Worm (Caenorhabditis elegans): ENCODE measurements around the gene gad-1.

The gad-1 gene

DNA sequence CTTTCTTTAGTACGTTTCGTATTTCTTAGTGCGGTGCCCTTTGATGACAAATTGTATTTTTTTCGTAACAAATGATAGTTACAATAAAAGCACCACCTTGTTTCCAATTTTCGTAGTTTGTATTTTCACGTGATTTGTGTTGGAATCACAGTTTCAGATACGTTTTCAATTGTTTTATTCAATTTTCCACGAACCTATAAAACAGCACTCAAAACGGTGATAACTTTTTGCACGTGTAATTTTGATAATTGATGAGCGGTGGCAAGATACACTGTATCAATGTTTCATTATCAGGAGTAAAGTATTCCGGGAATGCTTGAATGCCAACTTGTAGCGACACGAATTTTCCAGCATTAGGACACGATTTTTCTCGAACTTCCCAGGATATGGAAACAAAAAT lies 22.1 kb downstream of the gad-1 start:
- TF ChIP-seq nhr-76 (tag; optimal IDR thresholded peaks at IDR 0.05) (no peak), lin-13 (tag; optimal IDR thresholded peaks at IDR 0.05) (no peak), flh-1 (GFP tag; optimal IDR thresholded peaks at IDR 0.05) (no peak), ces-1 (GFP tag; optimal IDR thresholded peaks at IDR 0.05) (no peak), nhr-12 (tag; optimal IDR thresholded peaks at IDR 0.05) (no peak), unc-39 (tag; optimal IDR thresholded peaks at IDR 0.05) (no peak), nhr-28 (tag; optimal IDR thresholded peaks at IDR 0.05) (no peak), lsy-2 (tag; optimal IDR thresholded peaks at IDR 0.05) (no peak), zip-8 (tag; optimal IDR thresholded peaks at IDR 0.05) (no peak), nhr-237 (tag; optimal IDR thresholded peaks at IDR 0.05) (no peak), mab-5 (tag; optimal IDR thresholded peaks at IDR 0.05) (no peak), ztf-11 (tag; optimal IDR thresholded peaks at IDR 0.05) (no peak), mls-2 (tag; optimal IDR thresholded peaks at IDR 0.05) (no peak), ceh-39 (tag; optimal IDR thresholded peaks at IDR 0.05) (no peak)

DNA sequence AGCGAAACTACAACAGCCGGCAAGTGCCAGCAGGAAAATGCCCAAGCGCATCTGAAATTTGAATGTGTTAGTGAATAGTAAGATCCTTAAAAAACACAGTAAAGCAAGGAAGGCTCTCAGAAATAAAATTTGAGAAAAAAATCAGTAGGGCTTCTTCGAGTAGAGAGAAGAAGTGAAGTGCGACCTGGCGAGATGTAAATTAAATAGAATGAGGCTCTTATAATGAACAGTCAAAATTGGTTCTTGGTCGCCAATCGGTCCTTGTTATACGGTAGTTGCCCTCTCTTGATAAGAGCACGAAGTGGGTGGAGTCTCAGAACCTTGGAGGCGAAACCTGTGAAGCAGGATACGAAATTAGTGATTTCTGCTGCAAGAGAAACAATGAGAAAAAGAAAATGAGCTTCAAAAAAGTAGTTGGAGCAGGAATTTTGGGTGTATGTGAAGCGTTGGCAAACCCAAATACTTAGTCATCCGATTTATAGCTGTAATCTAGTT lies 24.5 kb downstream of the gad-1 start, which contains the start of gene bcf-1:
bcf-1 (minus strand) TSS at position 51 of the 495 bp plus-strand sequence.
- TF ChIP-seq lsy-2 (tag; optimal IDR thresholded peaks at IDR 0.05) (no peak), nhr-2 (tag; optimal IDR thresholded peaks at IDR 0.05) (no peak), lin-32 (GFP tag; optimal IDR thresholded peaks at IDR 0.05) (no peak), ceh-83 (GFP tag; optimal IDR thresholded peaks at IDR 0.05) (no peak), unc-39 (tag; optimal IDR thresholded peaks at IDR 0.05) (no peak), sem-2 (GFP tag; optimal IDR thresholded peaks at IDR 0.05) (no peak), unc-120 (tag; optimal IDR thresholded peaks at IDR 0.05; ENCODE audit: poor library complexity, severe bottlenecking) (no peak), lin-13 (tag; optimal IDR thresholded peaks at IDR 0.05) (no peak), pha-4 (tag; optimal IDR thresholded peaks at IDR 0.05) (no peak), hlh-1 (tag; optimal IDR thresholded peaks at IDR 0.05) (no peak)

DNA sequence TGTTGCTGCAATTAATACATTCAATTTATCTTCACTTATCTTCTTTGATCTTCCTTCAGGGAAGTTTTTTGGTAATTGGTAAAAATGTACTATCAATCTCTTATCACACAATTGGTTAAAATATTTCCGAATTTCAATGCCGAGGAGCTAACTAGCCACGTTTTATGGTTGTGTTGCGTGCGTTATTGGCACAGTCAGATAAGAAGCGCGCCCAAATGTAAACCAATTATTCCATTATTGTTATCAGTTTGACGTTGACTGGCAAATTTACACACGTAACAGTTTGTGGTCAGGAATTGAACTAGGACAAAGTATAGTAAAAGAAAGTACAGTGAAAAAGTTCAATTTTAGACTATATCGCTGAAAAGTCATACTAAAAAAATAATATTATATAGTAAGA lies 25.7 kb downstream of the gad-1 start:
- TF ChIP-seq unc-39 (tag; optimal IDR thresholded peaks at IDR 0.05) (no peak), unc-120 (tag; optimal IDR thresholded peaks at IDR 0.05; ENCODE audit: poor library complexity, severe bottlenecking) (no peak), lin-32 (GFP tag; optimal IDR thresholded peaks at IDR 0.05) (no peak), bed-3 (GFP tag; optimal IDR thresholded peaks at IDR 0.05) (no peak), zip-8 (tag; optimal IDR thresholded peaks at IDR 0.05) (no peak), elt-3 (tag; optimal IDR thresholded peaks at IDR 0.05) (no peak), unc-62 (GFP tag; optimal IDR thresholded peaks at IDR 0.05) (no peak), pha-4 (tag; optimal IDR thresholded peaks at IDR 0.05) (no peak), sptf-1 (tag; optimal IDR thresholded peaks at IDR 0.05) (no peak), hlh-1 (tag; optimal IDR thresholded peaks at IDR 0.05) (no peak), ceh-83 (GFP tag; optimal IDR thresholded peaks at IDR 0.05) (no peak), M03D4.4 (tag; optimal IDR thresholded peaks at IDR 0.05) (no peak), ceh-39 (tag; optimal IDR thresholded peaks at IDR 0.05) (no peak), nhr-237 (tag; optimal IDR thresholded peaks at IDR 0.05) (no peak), nhr-2 (tag; optimal IDR thresholded peaks at IDR 0.05) (no peak), lin-13 (tag; optimal IDR thresholded peaks at IDR 0.05) (no peak), ceh-43 (GFP tag; optimal IDR thresholded peaks at IDR 0.05) (no peak), elt-1 (tag; optimal IDR thresholded peaks at IDR 0.05; ENCODE audit: borderline replicate concordance, insufficient read depth) (no peak), ztf-11 (tag; optimal IDR thresholded peaks at IDR 0.05) (no peak)

DNA sequence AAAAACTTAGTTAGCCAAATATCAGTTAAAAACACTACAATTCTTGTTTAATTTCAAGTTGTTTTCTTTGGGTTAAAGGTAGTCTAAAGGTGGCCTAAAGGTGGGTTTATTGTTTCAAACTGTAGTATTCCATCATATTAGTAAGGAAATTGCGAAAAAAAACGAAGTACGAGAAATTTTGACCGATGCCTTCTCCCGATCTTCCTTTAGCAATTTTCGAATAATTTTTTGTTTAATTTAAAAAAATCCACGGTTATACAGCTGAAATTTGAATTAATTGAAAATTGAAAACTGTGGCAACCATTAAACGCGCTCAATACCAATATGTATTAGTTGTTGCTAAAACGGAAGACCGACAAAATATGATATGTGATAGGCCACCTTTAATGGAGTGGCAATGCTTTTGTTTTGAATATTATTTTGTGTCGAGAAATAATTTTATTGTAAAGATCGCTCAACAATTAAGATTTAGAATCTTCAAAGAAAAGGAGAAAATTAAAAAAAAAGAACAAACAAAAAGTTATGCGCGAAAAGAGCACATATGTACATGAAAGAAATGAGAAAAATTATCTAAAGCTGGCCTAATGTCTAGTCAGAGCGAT lies 32.2 kb downstream of the gad-1 start:
- no peak for TF ChIP-seq unc-120 (tag; optimal IDR thresholded peaks at IDR 0.05; ENCODE audit: poor library complexity, severe bottlenecking)
- no peak for TF ChIP-seq sptf-1 (tag; optimal IDR thresholded peaks at IDR 0.05)
- no peak for TF ChIP-seq ces-1 (GFP tag; optimal IDR thresholded peaks at IDR 0.05)
- TF ChIP-seq zip-8 (tag; optimal IDR thresholded peaks at IDR 0.05) = no peak
- TF ChIP-seq bed-3 (GFP tag; optimal IDR thresholded peaks at IDR 0.05) = no peak
- TF ChIP-seq nhr-76 (tag; optimal IDR thresholded peaks at IDR 0.05) = no peak
- TF ChIP-seq ceh-43 (GFP tag; optimal IDR thresholded peaks at IDR 0.05) = no peak
- TF ChIP-seq mep-1 (tag; optimal IDR thresholded peaks at IDR 0.05) = no peak
- TF ChIP-seq nhr-12 (tag; optimal IDR thresholded peaks at IDR 0.05) = no peak
- TF ChIP-seq sem-2 (GFP tag; optimal IDR thresholded peaks at IDR 0.05) = no peak
- TF ChIP-seq drap-1 (GFP tag; optimal IDR thresholded peaks at IDR 0.05) = no peak
- TF ChIP-seq nhr-2 (tag; optimal IDR thresholded peaks at IDR 0.05) = no peak

DNA sequence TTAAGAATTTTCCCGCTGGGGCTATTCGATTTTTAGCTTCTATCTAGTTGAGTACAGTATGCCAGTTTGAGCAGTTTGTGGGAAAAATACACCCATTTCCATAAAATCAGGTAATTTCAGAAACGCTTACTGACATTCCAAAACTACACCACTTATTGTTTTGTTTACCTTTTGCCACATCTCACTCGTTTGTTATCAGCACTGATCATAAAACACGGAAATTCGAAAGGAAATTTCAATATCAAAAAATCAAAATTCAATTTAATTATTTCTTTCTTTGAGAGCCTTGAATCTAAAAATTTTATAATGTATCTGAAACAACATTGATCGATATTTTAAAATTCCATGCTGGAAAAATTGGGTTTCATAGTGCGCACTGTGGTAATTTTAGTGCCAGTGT lies 32.8 kb downstream of the gad-1 start:
- no peak for TF ChIP-seq blmp-1 (tag; optimal IDR thresholded peaks at IDR 0.05)
- TF ChIP-seq cnd-1 (tag; optimal IDR thresholded peaks at IDR 0.05) = no peak
- TF ChIP-seq hlh-1 (tag; optimal IDR thresholded peaks at IDR 0.05) = no peak
- no peak for TF ChIP-seq ceh-43 (GFP tag; optimal IDR thresholded peaks at IDR 0.05)
- TF ChIP-seq ces-1 (GFP tag; optimal IDR thresholded peaks at IDR 0.05) = no peak
- no peak for TF ChIP-seq sem-2 (GFP tag; optimal IDR thresholded peaks at IDR 0.05)
- TF ChIP-seq unc-39 (tag; optimal IDR thresholded peaks at IDR 0.05) = no peak
- TF ChIP-seq sptf-1 (tag; optimal IDR thresholded peaks at IDR 0.05) = no peak
- TF ChIP-seq snpc-4 (tag; optimal IDR thresholded peaks at IDR 0.05) = no peak
- TF ChIP-seq lin-13 (tag; optimal IDR thresholded peaks at IDR 0.05) = no peak
- no peak for TF ChIP-seq mep-1 (tag; optimal IDR thresholded peaks at IDR 0.05)
- TF ChIP-seq ham-2 (GFP tag; optimal IDR thresholded peaks at IDR 0.05) = no peak
- TF ChIP-seq ztf-11 (tag; optimal IDR thresholded peaks at IDR 0.05) = no peak
- TF ChIP-seq unc-120 (tag; optimal IDR thresholded peaks at IDR 0.05; ENCODE audit: poor library complexity, severe bottlenecking) = no peak
- TF ChIP-seq lsy-2 (tag; optimal IDR thresholded peaks at IDR 0.05) = no peak
- TF ChIP-seq mls-2 (tag; optimal IDR thresholded peaks at IDR 0.05) = no peak
- no peak for TF ChIP-seq bed-3 (GFP tag; optimal IDR thresholded peaks at IDR 0.05)
- no peak for TF ChIP-seq nhr-12 (tag; optimal IDR thresholded peaks at IDR 0.05)
- no peak for TF ChIP-seq unc-62 (GFP tag; optimal IDR thresholded peaks at IDR 0.05)
- no peak for TF ChIP-seq M03D4.4 (tag; optimal IDR thresholded peaks at IDR 0.05)

Measured in whole organism, mixed stage, embryonic.